Worm (Caenorhabditis elegans): Measurements from ENCODE around the gene srh-239.

Gene srh-239

ce11 chrV:15445437-15445836 lies at the start of gene srh-239:
srh-239 (plus strand) TSS chrV:15445737.
- TF ChIP-seq elt-1 (tag; optimal IDR thresholded peaks at IDR 0.05): no peak
- TF ChIP-seq elt-3 (tag; optimal IDR thresholded peaks at IDR 0.05): no peak
- no peak for TF ChIP-seq aly-2 (tag; optimal IDR thresholded peaks at IDR 0.05)
- no peak for TF ChIP-seq R02D3.7 (tag; optimal IDR thresholded peaks at IDR 0.05)
- no peak for TF ChIP-seq jun-1 (tag; optimal IDR thresholded peaks at IDR 0.05)
- no peak for TF ChIP-seq fkh-10 (GFP tag; optimal IDR thresholded peaks at IDR 0.05)
- TF ChIP-seq unc-62 (GFP tag; optimal IDR thresholded peaks at IDR 0.05): no peak
- no peak for TF ChIP-seq egl-5 (tag; optimal IDR thresholded peaks at IDR 0.05)
- no peak for TF ChIP-seq nhr-12 (tag; optimal IDR thresholded peaks at IDR 0.05)
- no peak for TF ChIP-seq snpc-4 (tag; optimal IDR thresholded peaks at IDR 0.05)
- TF ChIP-seq ceh-9 (tag; optimal IDR thresholded peaks at IDR 0.05): no peak
- TF ChIP-seq ceh-28 (tag; optimal IDR thresholded peaks at IDR 0.05): no peak
- TF ChIP-seq mdl-1 (tag; optimal IDR thresholded peaks at IDR 0.05): no peak
- no peak for TF ChIP-seq nhr-76 (tag; optimal IDR thresholded peaks at IDR 0.05)
- TF ChIP-seq pqm-1 (tag; optimal IDR thresholded peaks at IDR 0.05): no peak
- no peak for TF ChIP-seq eor-1 (tag; optimal IDR thresholded peaks at IDR 0.05)
- TF ChIP-seq zag-1 (tag; optimal IDR thresholded peaks at IDR 0.05): no peak
- no peak for TF ChIP-seq nhr-25 (tag; optimal IDR thresholded peaks at IDR 0.05)
- no peak for TF ChIP-seq elt-2 (tag; optimal IDR thresholded peaks at IDR 0.05)
- no peak for TF ChIP-seq nhr-77 (tag; optimal IDR thresholded peaks at IDR 0.05)

ce11 chrV:15397139-15397538 lies 48.4 kb upstream of the srh-239 start:
- TF ChIP-seq lin-39 (tag; optimal IDR thresholded peaks at IDR 0.05) (no peak), nhr-11 (tag; optimal IDR thresholded peaks at IDR 0.05) (no peak), nhr-28 (tag; optimal IDR thresholded peaks at IDR 0.05) (no peak), fkh-2 (tag; optimal IDR thresholded peaks at IDR 0.05) (no peak), nhr-76 (tag; optimal IDR thresholded peaks at IDR 0.05) (no peak), mml-1 (tag; optimal IDR thresholded peaks at IDR 0.05) (no peak), ceh-82 (tag; optimal IDR thresholded peaks at IDR 0.05) (no peak), nhr-43 (tag; optimal IDR thresholded peaks at IDR 0.05; ENCODE audit: poor library complexity, severe bottlenecking) (no peak), pha-4 (tag; optimal IDR thresholded peaks at IDR 0.05) (no peak), fkh-10 (GFP tag; optimal IDR thresholded peaks at IDR 0.05) (no peak), fos-1 (tag; optimal IDR thresholded peaks at IDR 0.05) (no peak), ama-1 (optimal IDR thresholded peaks at IDR 0.05) (no peak), daf-12 (tag; optimal IDR thresholded peaks at IDR 0.05) (no peak), nhr-12 (tag; optimal IDR thresholded peaks at IDR 0.05) (no peak)

- TF ChIP-seq egl-5 (tag; optimal IDR thresholded peaks at IDR 0.05) (no peak), mml-1 (tag; optimal IDR thresholded peaks at IDR 0.05) (no peak)
Observed at ce11 chrV:15398728-15399127, 46.8 kb upstream of the srh-239 start, which contains the start of gene fbxa-199. fbxa-199 (minus strand) TSS chrV:15398828.

- no peak for TF ChIP-seq mdl-1 (tag; optimal IDR thresholded peaks at IDR 0.05)
- no peak for TF ChIP-seq ZK546.5 (tag; optimal IDR thresholded peaks at IDR 0.05)
- TF ChIP-seq lin-39 (tag; optimal IDR thresholded peaks at IDR 0.05): no peak
- no peak for TF ChIP-seq mml-1 (tag; optimal IDR thresholded peaks at IDR 0.05)
- no peak for TF ChIP-seq elt-1 (tag; optimal IDR thresholded peaks at IDR 0.05)
- no peak for TF ChIP-seq jun-1 (tag; optimal IDR thresholded peaks at IDR 0.05)
- no peak for TF ChIP-seq elt-3 (tag; optimal IDR thresholded peaks at IDR 0.05)
- no peak for TF ChIP-seq pqm-1 (tag; optimal IDR thresholded peaks at IDR 0.05)
- TF ChIP-seq pha-4 (tag; optimal IDR thresholded peaks at IDR 0.05): no peak
- no peak for TF ChIP-seq egl-5 (tag; optimal IDR thresholded peaks at IDR 0.05)
- TF ChIP-seq skn-1 (tag; optimal IDR thresholded peaks at IDR 0.05): no peak
- no peak for TF ChIP-seq elt-2 (tag; optimal IDR thresholded peaks at IDR 0.05)
Observed at ce11 chrV:15399691-15400377, 45.7 kb upstream of the srh-239 start, which contains the start of the genes T06E6.15 and sri-7. T06E6.15 (minus strand) TSS chrV:15399791. sri-7 (plus strand) TSS chrV:15400327.

- TF ChIP-seq pha-4 (tag; optimal IDR thresholded peaks at IDR 0.05) (peak; percentile 41), R02D3.7 (tag; optimal IDR thresholded peaks at IDR 0.05) (no peak)
Observed at ce11 chrV:15401856-15402314, 43.7 kb upstream of the srh-239 start, which contains the start of gene fbxa-135. fbxa-135 (plus strand) TSS chrV:15402264.

All from whole organism, L3 larva.